Fruit fly (Drosophila melanogaster): Measurements from ENCODE around the gene Obp8a.

- TF ChIP-seq Doc2 (GFP tag; IDR thresholded peaks at IDR 0.05): no peak
- no peak for TF ChIP-seq CG32532 (GFP tag; IDR thresholded peaks at IDR 0.05)
Measured at dm6 chrX:9216572-9216971, 1.9 kb downstream of the Obp8a start, which contains the start of gene CG15369.

Measured in whole organism, embryonic.